Worm (Caenorhabditis elegans) whole organism, young adult: Measurements from ENCODE around the gene T13F3.8.

Experiments used
- C17E4.6 ChIP-seq: fragments of 200-800 bp; sonication (Bioruptor generic); IDR thresholded peaks from 2 replicates; pipeline ENCODE4 v1.3.6; 2022; ENCODE audit warnings: missing genetic modification reagents, missing genetic modification characterization, missing compliant biosample characterization
- F57C9.4 ChIP-seq: sonication (generic microtip); optimal IDR thresholded peaks from 2 replicates; lab custom pipeline; 2017; ENCODE audit warnings: mild to moderate bottlenecking, missing genetic modification characterization, missing compliant biosample characterization
- ama-1 ChIP-seq, 3 experiments: fragments of 150-350 bp in 1 of 3; sonication (generic microtip) in 2 of 3; optimal IDR thresholded peaks; 2 replicates each; lab custom pipeline; 2014 to 2018; ENCODE audit warnings: missing biosample characterization in 2 of 3, missing genetic modification characterization in 2 of 3, missing genetic modification reagents in 2 of 3
- cebp-2 ChIP-seq: fragments of 200-800 bp; sonication (Bioruptor generic); IDR thresholded peaks from 2 replicates; pipeline ENCODE4 v1.3.6; 2022; ENCODE audit warnings: missing genetic modification characterization, missing compliant biosample characterization
- madf-6 ChIP-seq: fragments of 200-800 bp; sonication (Bioruptor generic); IDR thresholded peaks from 2 replicates; pipeline ENCODE4 v1.3.6; 2022; ENCODE audit warnings: missing genetic modification reagents, missing genetic modification characterization, missing compliant biosample characterization
- sea-2 ChIP-seq: fragments of 200-800 bp; sonication (Bioruptor generic); IDR thresholded peaks from 2 replicates; pipeline ENCODE4 v1.3.6; 2022; ENCODE audit warnings: missing genetic modification characterization, missing compliant biosample characterization
- zfh-2 ChIP-seq: fragments of 200-800 bp; sonication (Bioruptor generic); conservative IDR thresholded peaks from 2 replicates; pipeline ENCODE4 v1.3.6; 2022; ENCODE audit warnings: missing genetic modification reagents, missing genetic modification characterization, missing compliant biosample characterization
- ztf-18 ChIP-seq: sonication (generic microtip); optimal IDR thresholded peaks from 2 replicates; lab custom pipeline; 2016; ENCODE audit warnings: missing genotype, mild to moderate bottlenecking, missing genetic modification characterization, missing compliant biosample characterization

DNA sequence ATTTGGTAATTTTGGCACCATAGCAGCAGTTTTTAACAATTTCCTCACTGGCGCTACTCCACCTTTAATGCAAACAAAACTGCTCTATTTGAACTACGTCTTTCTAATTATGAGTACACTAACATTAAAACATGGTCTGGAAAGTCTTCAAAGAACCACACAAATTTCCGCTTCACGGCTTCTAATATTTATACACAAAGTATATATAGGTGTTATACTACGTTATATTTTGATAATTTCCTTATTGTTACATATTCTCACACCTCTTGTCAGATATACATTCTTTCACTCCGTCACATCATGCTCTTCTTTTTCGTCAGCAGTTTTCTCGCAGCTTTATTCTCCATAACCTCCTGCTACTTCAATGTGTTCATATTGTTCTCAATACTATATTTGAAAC is 30.7 kb downstream of the T13F3.8 start, which contains the start of gene srbc-82:
- TF ChIP-seq F57C9.4 (no peak), madf-6 (GFP tag; lab: Robert Waterston, UW) (no peak), C17E4.6 (GFP tag; lab: Robert Waterston, UW) (no peak), zfh-2 (GFP tag; lab: Robert Waterston, UW) (no peak), sea-2 (no peak), ama-1 (optimal IDR thresholded peaks at IDR 0.05; lab: Kevin White, UChicago) (no peak), ama-1 (GFP tag; optimal IDR thresholded peaks at IDR 0.05; lab: Kevin White, UChicago) (no peak), cebp-2 (GFP tag; lab: Robert Waterston, UW) (no peak), ztf-18 (tag; lab: Kevin White, UChicago) (no peak)
